Worm (Caenorhabditis elegans) whole organism, L4 larva: ENCODE results near the gene hlh-6.

Experiments
- ama-1 ChIP-seq: fragments of 150-350 bp; optimal IDR thresholded peaks from 2 replicates; lab custom pipeline; 2014; ENCODE audit warnings: inconsistent platforms, mixed read lengths
- nhr-6 ChIP-seq: fragments of 150-350 bp; optimal IDR thresholded peaks from 2 replicates; lab custom pipeline; 2014; ENCODE audit warnings: missing biosample characterization, missing genetic modification characterization

- TF ChIP-seq ama-1 (lab: Kevin White, UChicago) (no peak), nhr-6 (tag; lab: Kevin White, UChicago) (no peak)
Observed at ce11 chrII:9652919-9653318, 38.3 kb upstream of the hlh-6 start, which contains the start of gene ZK1307.3.
